Fruit fly (Drosophila melanogaster): ENCODE measurements around the gene Slu7.

Slu7 gene

DNA sequence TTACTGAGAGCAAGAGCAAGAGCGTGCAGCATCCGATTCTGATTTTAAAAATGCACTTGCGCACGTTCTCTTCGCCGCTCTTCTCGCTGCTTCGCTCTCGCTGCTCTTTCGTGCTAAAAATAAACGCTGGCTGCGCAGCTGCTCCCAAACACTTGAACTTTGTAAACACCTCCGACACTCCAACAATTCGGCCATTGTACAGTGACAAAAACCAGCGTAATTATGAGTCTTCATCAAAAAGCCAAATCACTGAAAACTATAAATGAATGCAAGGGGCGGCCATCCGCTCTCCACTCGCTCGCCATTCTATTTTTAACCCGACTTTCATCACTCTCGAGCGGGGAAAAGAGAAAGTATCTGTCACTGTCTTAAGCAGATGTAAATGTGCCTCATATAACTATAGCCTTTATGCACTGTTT lies 25.8 kb upstream of the Slu7 start (continued):
- no peak for TF ChIP-seq Ets21C (GFP tag; optimal IDR thresholded peaks at IDR 0.05)
- no peak for TF ChIP-seq CG15336 (GFP tag; IDR thresholded peaks at IDR 0.05)
- no peak for TF ChIP-seq fkh (GFP tag; optimal IDR thresholded peaks at IDR 0.05)
- peak; percentile 35 for TF ChIP-seq CG6792 (GFP tag; optimal IDR thresholded peaks at IDR 0.05)
- no peak for TF ChIP-seq fd59A (GFP tag; optimal IDR thresholded peaks at IDR 0.05)
- TF ChIP-seq salr (GFP tag; optimal IDR thresholded peaks at IDR 0.05), result peak in 1 of 2 experiments; percentile 35
- TF ChIP-seq eg (GFP tag; IDR thresholded peaks at IDR 0.05), result no peak
- peak; percentile 29 for TF ChIP-seq dac (GFP tag; optimal IDR thresholded peaks at IDR 0.05)
- peak; percentile 62 for TF ChIP-seq topi (GFP tag; optimal IDR thresholded peaks at IDR 0.05)
- peak; percentile 60 for TF ChIP-seq Blimp-1 (GFP tag; optimal IDR thresholded peaks at IDR 0.05)
- peak; percentile 10 for TF ChIP-seq CG6854 (GFP tag; optimal IDR thresholded peaks at IDR 0.05)
- peak; percentile 44 for TF ChIP-seq vri (GFP tag; optimal IDR thresholded peaks at IDR 0.05)
- peak; percentile 85 for TF ChIP-seq Eip78C (GFP tag)
- TF ChIP-seq CG11762 (GFP tag; optimal IDR thresholded peaks at IDR 0.05; ENCODE audit: insufficient read depth), result peak; percentile 33
- TF ChIP-seq CG32006 (GFP tag; optimal IDR thresholded peaks at IDR 0.05), result peak; percentile 52
- TF ChIP-seq acj6 (GFP tag; optimal IDR thresholded peaks at IDR 0.05), result peak; percentile 22
- TF ChIP-seq OdsH (GFP tag; optimal IDR thresholded peaks at IDR 0.05), result peak; percentile 40
- no peak for TF ChIP-seq Gug (GFP tag; IDR thresholded peaks at IDR 0.05)
- peak; percentile 0 for TF ChIP-seq CG6808 (GFP tag; optimal IDR thresholded peaks at IDR 0.05)
- peak; percentile 15 for TF ChIP-seq CG1621 (tag; optimal IDR thresholded peaks at IDR 0.05)
- TF ChIP-seq Ets96B (tag; optimal IDR thresholded peaks at IDR 0.05), result peak; percentile 33
- TF ChIP-seq Smox (GFP tag; optimal IDR thresholded peaks at IDR 0.05), result no peak
- TF ChIP-seq cyc (GFP tag; optimal IDR thresholded peaks at IDR 0.05), result peak; percentile 24
- TF ChIP-seq CG4318 (GFP tag; optimal IDR thresholded peaks at IDR 0.05), result no peak
- TF ChIP-seq Sox102F (GFP tag; optimal IDR thresholded peaks at IDR 0.05), result peak; percentile 45
- TF ChIP-seq achi (GFP tag; optimal IDR thresholded peaks at IDR 0.05), result peak; percentile 40
- TF ChIP-seq Hr38 (GFP tag; optimal IDR thresholded peaks at IDR 0.05), result no peak
- TF ChIP-seq pdm3 (GFP tag; optimal IDR thresholded peaks at IDR 0.05), result peak; percentile 15
- no peak for TF ChIP-seq Sox15 (GFP tag; optimal IDR thresholded peaks at IDR 0.05)
- TF ChIP-seq spab (GFP tag; optimal IDR thresholded peaks at IDR 0.05), result peak; percentile 12
- TF ChIP-seq net (GFP tag; optimal IDR thresholded peaks at IDR 0.05), result peak; percentile 73
- peak; percentile 31 for TF ChIP-seq lz (GFP tag; optimal IDR thresholded peaks at IDR 0.05)

DNA sequence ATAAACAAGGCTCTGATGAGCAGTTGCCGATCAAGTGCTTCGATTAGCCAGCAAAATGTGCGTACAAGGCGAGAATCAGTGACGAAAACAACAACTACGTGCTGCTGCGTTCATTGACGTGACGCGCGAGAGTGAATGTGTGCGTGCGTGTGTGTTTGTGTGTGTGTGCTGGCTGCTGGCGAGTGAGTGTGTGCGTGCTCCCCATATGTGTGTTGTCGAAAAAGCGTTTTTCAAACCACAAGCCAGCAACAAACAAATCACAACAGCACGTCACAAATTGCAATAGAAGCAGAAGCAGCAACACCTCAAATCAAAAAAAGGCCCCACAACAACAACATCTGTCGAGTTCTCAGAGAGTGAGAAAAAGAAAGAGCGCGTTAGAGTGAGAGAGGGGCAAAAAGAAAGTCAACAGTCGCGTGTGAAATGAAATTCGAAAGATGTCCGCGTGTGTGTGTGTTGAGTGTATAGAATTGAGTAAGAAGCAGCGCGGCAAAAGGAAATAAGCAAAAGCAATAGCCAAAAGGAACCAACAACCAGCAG lies 25.1 kb upstream of the Slu7 start:
- TF ChIP-seq salr (GFP tag; optimal IDR thresholded peaks at IDR 0.05), result peak in 1 of 2 experiments; percentile 15
- no peak for TF ChIP-seq lz (GFP tag; optimal IDR thresholded peaks at IDR 0.05)

DNA sequence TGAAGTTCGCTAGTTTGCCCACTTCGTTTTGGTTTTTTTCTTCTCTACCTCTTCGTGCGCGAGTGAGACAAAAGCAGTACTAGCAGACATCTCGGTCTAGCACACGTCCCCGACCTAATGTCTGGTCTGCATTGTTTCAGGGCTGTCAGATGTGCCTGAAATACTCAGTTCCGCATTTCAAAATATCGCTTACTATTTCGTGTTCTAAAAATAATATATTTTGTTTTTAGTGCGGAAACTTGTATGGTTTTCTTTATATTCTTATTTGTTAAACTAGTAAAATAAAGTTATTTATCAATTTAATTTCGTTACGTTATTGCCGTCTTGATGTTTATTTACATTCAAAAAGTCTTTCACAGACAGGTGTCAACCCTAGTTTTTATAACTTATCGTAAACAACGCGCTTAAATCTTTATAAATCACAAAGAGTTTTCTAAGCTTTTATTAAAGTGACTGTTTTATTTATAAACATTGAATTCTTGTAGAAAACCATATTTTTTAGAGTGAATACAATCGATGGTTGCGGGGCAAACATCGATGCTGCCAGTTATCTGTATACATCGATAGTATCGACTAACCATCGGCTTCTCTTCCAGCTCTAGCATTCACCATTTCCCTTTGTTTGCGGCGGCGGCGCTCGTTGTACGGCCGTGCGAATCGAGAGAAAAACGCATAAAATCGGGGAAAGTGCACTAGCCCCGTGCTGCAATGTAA lies 24.5 kb upstream of the Slu7 start:
- TF ChIP-seq dac (GFP tag; optimal IDR thresholded peaks at IDR 0.05) (no peak), cyc (GFP tag; optimal IDR thresholded peaks at IDR 0.05) (peak; percentile 50), CG11902 (GFP tag; optimal IDR thresholded peaks at IDR 0.05) (peak; percentile 61), CG6854 (GFP tag; optimal IDR thresholded peaks at IDR 0.05) (no peak), Met (GFP tag; optimal IDR thresholded peaks at IDR 0.05) (peak; percentile 76), CG31627 (GFP tag; optimal IDR thresholded peaks at IDR 0.05) (peak; percentile 62), eg (GFP tag; IDR thresholded peaks at IDR 0.05) (no peak), Lpt (GFP tag; optimal IDR thresholded peaks at IDR 0.05) (no peak), CG11762 (GFP tag; optimal IDR thresholded peaks at IDR 0.05; ENCODE audit: insufficient read depth) (peak; percentile 41), CG7368 (GFP tag; optimal IDR thresholded peaks at IDR 0.05) (peak; percentile 28), CG11294 (GFP tag; IDR thresholded peaks at IDR 0.05) (no peak), CG3032 (tag; optimal IDR thresholded peaks at IDR 0.05) (peak; percentile 78), CG4318 (GFP tag; optimal IDR thresholded peaks at IDR 0.05) (peak; percentile 61), Eip78C (GFP tag) (peak; percentile 91), Hr39 (GFP tag; optimal IDR thresholded peaks at IDR 0.05) (peak; percentile 58), Sox14 (GFP tag; optimal IDR thresholded peaks at IDR 0.05) (peak; percentile 81), fd59A (GFP tag; optimal IDR thresholded peaks at IDR 0.05) (peak; percentile 62), CG16779 (tag; optimal IDR thresholded peaks at IDR 0.05) (no peak), Sox15 (GFP tag; optimal IDR thresholded peaks at IDR 0.05) (peak; percentile 69), topi (GFP tag; optimal IDR thresholded peaks at IDR 0.05) (peak; percentile 57), CG15336 (GFP tag; IDR thresholded peaks at IDR 0.05) (no peak), CG8319 (GFP tag; optimal IDR thresholded peaks at IDR 0.05) (peak; percentile 63), CG32006 (GFP tag; optimal IDR thresholded peaks at IDR 0.05) (peak; percentile 78), Hr4 (GFP tag; optimal IDR thresholded peaks at IDR 0.05) (peak; percentile 84), lz (GFP tag; optimal IDR thresholded peaks at IDR 0.05) (peak; percentile 78), pdm3 (GFP tag; optimal IDR thresholded peaks at IDR 0.05) (peak; percentile 67), CG6276 (GFP tag; optimal IDR thresholded peaks at IDR 0.05) (peak; percentile 35)

Data from whole organism, prepupa.